Fruit fly (Drosophila melanogaster) whole organism, embryonic: ENCODE data around the gene CG2182.

Experiments used
- Abd-B ChIP-seq: fragments of 200-800 bp; sonication (Bioruptor generic); optimal IDR thresholded peaks from 2 replicates; lab custom pipeline; 2018; ENCODE audit warnings: missing biosample characterization, mild to moderate bottlenecking, missing genetic modification characterization, moderate library complexity
- Adf1 ChIP-seq: fragments of 200-800 bp; sonication (Bioruptor generic); IDR thresholded peaks from 2 replicates; pipeline ENCODE4 v1.3.6; 2022; ENCODE audit warnings: missing biosample characterization, missing genetic modification characterization
- Atf-2 ChIP-seq: fragments of 200-800 bp; sonication (Bioruptor generic); optimal IDR thresholded peaks from 2 replicates; lab custom pipeline; 2016; ENCODE audit warnings: missing biosample characterization, missing genetic modification characterization
- B-H1 ChIP-seq: fragments of 200-800 bp; sonication (Bioruptor generic); IDR thresholded peaks from 3 replicates; pipeline ENCODE4 v1.3.6; 2022; ENCODE audit warnings: missing biosample characterization, missing genetic modification characterization
- CG10267 ChIP-seq: fragments of 200-800 bp; sonication (Bioruptor generic); optimal IDR thresholded peaks from 2 replicates; lab custom pipeline; 2018; ENCODE audit warnings: missing biosample characterization, mild to moderate bottlenecking, missing genetic modification characterization, moderate library complexity
- CG15601 ChIP-seq: fragments of 200-800 bp; sonication (Bioruptor generic); optimal IDR thresholded peaks from 3 replicates; lab custom pipeline; 2019; ENCODE audit warnings: missing biosample characterization, mild to moderate bottlenecking, missing genetic modification characterization, moderate library complexity
- CG1647 ChIP-seq: fragments of 200-800 bp; sonication (Bioruptor generic); optimal IDR thresholded peaks from 3 replicates; lab custom pipeline; 2016; ENCODE audit warnings: missing biosample characterization, missing genetic modification characterization
- CG1792 ChIP-seq: fragments of 200-800 bp; sonication (Bioruptor generic); optimal IDR thresholded peaks from 2 replicates; lab custom pipeline; 2016; ENCODE audit warnings: missing biosample characterization, missing genetic modification characterization
- CG18262 ChIP-seq: fragments of 200-800 bp; optimal IDR thresholded peaks from 3 replicates; lab custom pipeline; 2019; ENCODE audit warnings: missing biosample characterization, mild to moderate bottlenecking, missing genetic modification characterization, moderate library complexity
- CG2120 ChIP-seq: fragments of 200-800 bp; sonication (Bioruptor generic); optimal IDR thresholded peaks from 3 replicates; lab custom pipeline; 2016; ENCODE audit warnings: missing biosample characterization, missing genetic modification characterization
- CG2678 ChIP-seq: fragments of 200-800 bp; sonication (Bioruptor generic); optimal IDR thresholded peaks from 3 replicates; lab custom pipeline; 2019; ENCODE audit warnings: missing biosample characterization, mild to moderate bottlenecking, missing genetic modification characterization, moderate library complexity
- CG3065 ChIP-seq: fragments of 200-800 bp; sonication (Bioruptor generic); optimal IDR thresholded peaks from 2 replicates; lab custom pipeline; 2016; ENCODE audit warnings: missing biosample characterization, missing genetic modification characterization
- CG32532 ChIP-seq: fragments of 200-800 bp; sonication (Bioruptor generic); IDR thresholded peaks from 2 replicates; pipeline ENCODE4 v1.3.6; 2022; ENCODE audit warnings: missing biosample characterization, missing genetic modification characterization
- CG4820 ChIP-seq: fragments of 200-800 bp; sonication (Bioruptor generic); optimal IDR thresholded peaks from 3 replicates; lab custom pipeline; 2016; ENCODE audit warnings: missing biosample characterization, missing genetic modification characterization
- CG7271 ChIP-seq: fragments of 200-800 bp; sonication (Bioruptor generic); optimal IDR thresholded peaks from 2 replicates; lab custom pipeline; 2018; ENCODE audit warnings: missing biosample characterization, mild to moderate bottlenecking, missing genetic modification characterization, moderate library complexity
- CG7839 ChIP-seq: fragments of 200-800 bp; sonication (Bioruptor generic); optimal IDR thresholded peaks from 3 replicates; lab custom pipeline; 2018; ENCODE audit warnings: missing biosample characterization, mild to moderate bottlenecking, missing genetic modification characterization, moderate library complexity
- CG7928 ChIP-seq: fragments of 200-800 bp; sonication (Bioruptor generic); optimal IDR thresholded peaks from 2 replicates; lab custom pipeline; 2017; ENCODE audit warnings: missing biosample characterization, mild to moderate bottlenecking, missing genetic modification characterization
- CG7963 ChIP-seq: fragments of 200-800 bp; sonication (Bioruptor generic); IDR thresholded peaks from 3 replicates; pipeline ENCODE4 v1.3.6; 2022; ENCODE audit warnings: missing biosample characterization, missing genetic modification characterization; ENCODE audit not compliant: partially characterized antibody
- CG7987 ChIP-seq: fragments of 200-800 bp; sonication (Bioruptor generic); optimal IDR thresholded peaks from 2 replicates; lab custom pipeline; 2018; ENCODE audit warnings: missing biosample characterization, mild to moderate bottlenecking, missing genetic modification characterization, moderate library complexity
- CG8290 ChIP-seq, 3 experiments: fragments of 200-800 bp; sonication (Bioruptor generic); optimal IDR thresholded peaks; 2 replicates each; lab custom pipeline; 2016 to 2019; ENCODE audit warnings: missing biosample characterization in 3 of 3, missing genetic modification characterization in 3 of 3, mild to moderate bottlenecking in 2 of 3, moderate library complexity in 1 of 3
- CG8478 ChIP-seq: fragments of >200 bp; optimal IDR thresholded peaks from 2 replicates; lab custom pipeline; 2018
- CG9876 ChIP-seq: fragments of 200-800 bp; sonication (Bioruptor generic); optimal IDR thresholded peaks from 2 replicates; lab custom pipeline; 2016; ENCODE audit warnings: missing biosample characterization, missing genetic modification characterization
- Chrac-16 ChIP-seq: fragments of 200-800 bp; sonication (Bioruptor generic); optimal IDR thresholded peaks from 3 replicates; lab custom pipeline; 2016; ENCODE audit warnings: missing biosample characterization, missing genetic modification characterization
- Dbx ChIP-seq: fragments of 200-800 bp; sonication (Bioruptor generic); IDR thresholded peaks from 3 replicates; pipeline ENCODE4 v1.3.6; 2022; ENCODE audit warnings: missing biosample characterization, missing genetic modification characterization
- Dll ChIP-seq: fragments of 200-800 bp; sonication (Bioruptor generic); IDR thresholded peaks from 4 replicates; pipeline ENCODE4 v1.3.6; 2022; ENCODE audit warnings: missing biosample characterization, missing genetic modification characterization; ENCODE audit not compliant: partially characterized antibody
- Elba2 ChIP-seq: fragments of 200-800 bp; sonication (Bioruptor generic); optimal IDR thresholded peaks from 3 replicates; lab custom pipeline; 2016; ENCODE audit warnings: missing biosample characterization, missing genetic modification characterization
- Ets65A ChIP-seq: fragments of 200-800 bp; sonication (Bioruptor generic); peaks from one replicate; lab custom pipeline; 2016; ENCODE audit warnings: missing biosample characterization, missing genetic modification characterization
- GATAe ChIP-seq: fragments of 200-800 bp; sonication (Bioruptor generic); conservative IDR thresholded peaks from 2 replicates; pipeline ENCODE4 v1.3.6; 2022; ENCODE audit warnings: missing biosample characterization, missing genetic modification characterization
- HLH54F ChIP-seq: fragments of 200-800 bp; sonication (Bioruptor generic); optimal IDR thresholded peaks from 3 replicates; lab custom pipeline; 2016; ENCODE audit warnings: missing biosample characterization, missing genetic modification characterization
- Lhr ChIP-seq: fragments of 200-800 bp; sonication (Bioruptor generic); optimal IDR thresholded peaks from 3 replicates; lab custom pipeline; 2017; ENCODE audit warnings: mild to moderate bottlenecking, missing biosample characterization, missing genetic modification reagents, missing genetic modification characterization
- NC2β ChIP-seq: fragments of 200-800 bp; sonication (Bioruptor generic); optimal IDR thresholded peaks from 2 replicates; lab custom pipeline; 2016; ENCODE audit warnings: missing biosample characterization, missing genetic modification characterization
- Nf-YC ChIP-seq: fragments of 200-800 bp; optimal IDR thresholded peaks from 3 replicates; lab custom pipeline; 2019; ENCODE audit warnings: missing biosample characterization, mild to moderate bottlenecking, missing genetic modification characterization, moderate library complexity
- aop ChIP-seq: fragments of 200-800 bp; sonication (Bioruptor generic); IDR thresholded peaks from 2 replicates; pipeline ENCODE4 v1.3.6; 2022; ENCODE audit warnings: missing biosample characterization, missing genetic modification characterization
- crc ChIP-seq: fragments of 200-800 bp; sonication (Bioruptor generic); optimal IDR thresholded peaks from 2 replicates; lab custom pipeline; 2016; ENCODE audit warnings: missing biosample characterization, missing genetic modification characterization
- danr ChIP-seq: fragments of 200-800 bp; sonication (Bioruptor generic); IDR thresholded peaks from 2 replicates; pipeline ENCODE4 v1.3.6; 2022; ENCODE audit warnings: missing biosample characterization, missing genetic modification characterization
- dimm ChIP-seq: fragments of 200-800 bp; sonication (Bioruptor generic); IDR thresholded peaks from 2 replicates; pipeline ENCODE4 v1.3.6; 2022; ENCODE audit warnings: missing biosample characterization, missing genetic modification characterization
- disco-r ChIP-seq: fragments of 200-800 bp; sonication (Bioruptor generic); optimal IDR thresholded peaks from 2 replicates; lab custom pipeline; 2016; ENCODE audit warnings: missing biosample characterization, missing genetic modification characterization
- eve ChIP-seq, 2 experiments: fragments of >200 bp; optimal IDR thresholded peaks; 2 replicates each; lab custom pipeline; 2017; ENCODE audit warnings: missing biosample characterization in 2 of 2, missing genetic modification characterization in 2 of 2
- fd96Cb ChIP-seq: fragments of 200-800 bp; sonication (Bioruptor generic); optimal IDR thresholded peaks from 2 replicates; lab custom pipeline; 2018; ENCODE audit warnings: missing biosample characterization, mild to moderate bottlenecking, missing genetic modification characterization, moderate library complexity
- grn ChIP-seq: fragments of 200-800 bp; sonication (Bioruptor generic); optimal IDR thresholded peaks from 3 replicates; lab custom pipeline; 2017; ENCODE audit warnings: missing biosample characterization, missing genetic modification characterization
- ham ChIP-seq: fragments of 200-800 bp; sonication (Bioruptor generic); IDR thresholded peaks from 2 replicates; pipeline ENCODE4 v1.3.6; 2022; ENCODE audit warnings: missing biosample characterization, missing genetic modification characterization
- her ChIP-seq: fragments of 200-800 bp; sonication (Bioruptor generic); optimal IDR thresholded peaks from 2 replicates; lab custom pipeline; 2016; ENCODE audit warnings: missing biosample characterization, missing genetic modification characterization
- luna ChIP-seq: fragments of 200-800 bp; sonication (Bioruptor generic); optimal IDR thresholded peaks from 2 replicates; lab custom pipeline; 2016; ENCODE audit warnings: missing biosample characterization, missing genetic modification characterization
- nau ChIP-seq: fragments of 200-800 bp; sonication (Bioruptor generic); optimal IDR thresholded peaks from 3 replicates; lab custom pipeline; 2017; ENCODE audit warnings: missing biosample characterization, mild to moderate bottlenecking, missing genetic modification characterization, missing genetic modification reagents
- rib ChIP-seq: fragments of 200-800 bp; sonication (Bioruptor generic); IDR thresholded peaks from 2 replicates; pipeline ENCODE4 v1.3.6; 2022; ENCODE audit warnings: missing biosample characterization, missing genetic modification characterization
- scrt ChIP-seq: fragments of 200-800 bp; sonication (Bioruptor generic); optimal IDR thresholded peaks from 2 replicates; lab custom pipeline; 2018; ENCODE audit warnings: missing biosample characterization, mild to moderate bottlenecking, missing genetic modification characterization, moderate library complexity
- tll ChIP-seq, 2 experiments: fragments of 200-800 bp in 1 of 2; fragments of >200 bp in 1 of 2; sonication (Bioruptor generic) in 1 of 2; optimal IDR thresholded peaks; 2 replicates each; lab custom pipeline; 2017 to 2019; ENCODE audit warnings: missing biosample characterization in 2 of 2, missing genetic modification characterization in 2 of 2, mild to moderate bottlenecking in 1 of 2, moderate library complexity in 1 of 2
- trem ChIP-seq: fragments of 200-800 bp; optimal IDR thresholded peaks from 3 replicates; lab custom pipeline; 2019; ENCODE audit warnings: missing biosample characterization, mild to moderate bottlenecking, missing genetic modification characterization, moderate library complexity
- trh ChIP-seq: fragments of 200-800 bp; sonication (Bioruptor generic); optimal IDR thresholded peaks from 2 replicates; lab custom pipeline; 2016; ENCODE audit warnings: missing biosample characterization, missing genetic modification characterization
- zfh2 ChIP-seq: fragments of 200-800 bp; sonication (Bioruptor generic); optimal IDR thresholded peaks from 2 replicates; lab custom pipeline; 2016; ENCODE audit warnings: missing biosample characterization, missing genetic modification characterization

Gene CG2182

DNA sequence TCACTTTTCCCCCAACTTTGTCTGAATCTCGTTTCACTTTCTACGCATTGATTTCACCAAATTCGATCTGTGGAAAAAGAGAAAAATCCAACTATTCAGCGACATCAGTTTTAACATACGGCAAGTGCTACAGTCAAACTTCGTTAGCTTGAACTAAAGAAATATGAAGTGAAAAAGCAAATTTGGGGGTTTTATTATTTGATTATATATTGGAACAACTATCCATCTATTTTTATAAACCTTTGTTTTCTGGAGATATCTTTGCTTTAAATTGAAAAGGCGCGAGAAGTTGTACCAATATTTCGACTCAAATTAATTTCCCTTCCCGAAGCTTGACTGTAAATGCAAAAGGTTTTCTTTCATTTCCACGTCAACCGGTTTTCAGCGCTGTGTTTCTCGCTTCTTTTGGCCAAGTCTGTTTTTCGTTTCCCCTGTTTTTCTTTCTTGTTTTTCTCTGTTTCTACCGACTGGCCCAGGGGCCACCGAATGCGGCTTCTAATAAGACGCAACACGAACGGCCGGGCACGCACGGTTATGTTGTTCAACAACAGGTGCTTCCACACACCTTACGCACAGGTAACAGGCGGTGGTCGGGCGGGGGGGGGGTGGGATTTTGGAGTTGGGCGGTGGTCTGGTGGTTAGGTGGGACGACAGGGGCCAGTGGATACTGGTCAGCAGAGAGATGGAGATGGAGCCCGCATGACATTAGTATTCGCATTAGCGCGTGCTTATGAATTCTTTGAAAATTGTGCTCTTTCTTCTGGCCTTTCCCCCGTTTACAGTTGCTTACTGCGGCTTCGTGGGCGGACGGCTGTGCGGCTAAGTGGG is 23.4 kb upstream of the CG2182 start (continued):
- TF ChIP-seq CG2120, result no peak
- no peak for TF ChIP-seq Adf1 (GFP tag; lab: Robert Waterston, UW)
- no peak for TF ChIP-seq luna
- no peak for TF ChIP-seq CG7928 (GFP tag; lab: Kevin White, UChicago)
- TF ChIP-seq Elba2 (GFP tag; lab: Kevin White, UChicago), result no peak
- no peak for TF ChIP-seq Dll (GFP tag; lab: Robert Waterston, UW)
- TF ChIP-seq Atf-2 (GFP tag; lab: Kevin White, UChicago), result peak; percentile 17
- no peak for TF ChIP-seq crc (GFP tag; lab: Kevin White, UChicago)
- no peak for TF ChIP-seq CG7987 (GFP tag; lab: Kevin White, UChicago)
- TF ChIP-seq CG18262 (tag; lab: Kevin White, UChicago), result peak; percentile 84
- no peak for TF ChIP-seq CG2678 (tag; lab: Kevin White, UChicago)
- TF ChIP-seq Chrac-16 (GFP tag; lab: Kevin White, UChicago), result peak; percentile 48
- no peak for TF ChIP-seq disco-r (GFP tag; lab: Kevin White, UChicago)
- TF ChIP-seq ham, result no peak
- no peak for TF ChIP-seq CG32532 (GFP tag; lab: Robert Waterston, UW)
- TF ChIP-seq rib (GFP tag; lab: Robert Waterston, UW), result no peak
- no peak for TF ChIP-seq CG9876 (GFP tag; lab: Kevin White, UChicago)
- TF ChIP-seq CG7963 (GFP tag; lab: Robert Waterston, UW), result no peak
- peak; percentile 72 for TF ChIP-seq CG15601 (tag; lab: Kevin White, UChicago)
- TF ChIP-seq Lhr (GFP tag; lab: Kevin White, UChicago), result peak; percentile 2
- peak; percentile 59 for TF ChIP-seq trem
- TF ChIP-seq nau (GFP tag; lab: Kevin White, UChicago), result no peak
- TF ChIP-seq GATAe (GFP tag; lab: Robert Waterston, UW), result no peak
- no peak for TF ChIP-seq zfh2
- TF ChIP-seq Abd-B, result peak; percentile 34
- TF ChIP-seq trh (GFP tag; lab: Kevin White, UChicago), result no peak
- TF ChIP-seq tll (GFP tag; optimal IDR thresholded peaks at IDR 0.05; lab: Kevin White, UChicago), result no peak
- no peak for TF ChIP-seq Nf-YC (tag; lab: Kevin White, UChicago)
- TF ChIP-seq dimm (GFP tag; lab: Robert Waterston, UW), result peak; percentile 29; the same call in 1 of the 2 replicates
- no peak for TF ChIP-seq eve (GFP tag; optimal IDR thresholded peaks at IDR 0.05; lab: Kevin White, UChicago)
- no peak for TF ChIP-seq CG3065 (GFP tag; lab: Kevin White, UChicago)
- no peak for TF ChIP-seq CG1792 (GFP tag; lab: Kevin White, UChicago)
- TF ChIP-seq grn (GFP tag; lab: Kevin White, UChicago), result no peak
- peak; percentile 50; the same call in 2 of the 3 replicates for TF ChIP-seq B-H1 (GFP tag; lab: Robert Waterston, UW)
- TF ChIP-seq fd96Cb (tag; lab: Kevin White, UChicago), result peak; percentile 69
- peak; percentile 48 for TF ChIP-seq scrt (GFP tag; lab: Kevin White, UChicago)
- peak; percentile 44 for TF ChIP-seq CG4820
- TF ChIP-seq Dbx (GFP tag; lab: Robert Waterston, UW), result no peak
- no peak for TF ChIP-seq CG7271 (tag; lab: Kevin White, UChicago)
- TF ChIP-seq CG10267 (tag; lab: Kevin White, UChicago), result peak; percentile 73
- no peak for TF ChIP-seq CG7839 (tag; lab: Kevin White, UChicago)
- TF ChIP-seq aop (GFP tag; lab: Robert Waterston, UW), result no peak
- TF ChIP-seq CG8290 (GFP tag; optimal IDR thresholded peaks at IDR 0.05; lab: Kevin White, UChicago), result peak; percentile 35
- no peak for TF ChIP-seq CG8290 (tag; optimal IDR thresholded peaks at IDR 0.05; lab: Kevin White, UChicago)
- no peak for TF ChIP-seq Ets65A
- peak; percentile 34 for TF ChIP-seq NC2β
- TF ChIP-seq danr, result no peak
- no peak for TF ChIP-seq CG1647
- no peak for TF ChIP-seq her (GFP tag; lab: Kevin White, UChicago)
- no peak for TF ChIP-seq HLH54F (GFP tag; lab: Kevin White, UChicago)
- no peak for TF ChIP-seq CG8478 (lab: Kevin White, UChicago)
